Worm (Caenorhabditis elegans) whole organism, midembryonic: ENCODE data around the gene F09E5.7.

ENCODE experiments used
- T22C8.4 ChIP-seq: fragments of 200-800 bp; sonication (Bioruptor generic); IDR thresholded peaks from 2 replicates; pipeline ENCODE4 v1.3.6; 2022; ENCODE audit warnings: missing genetic modification characterization, missing compliant biosample characterization
- cog-1 ChIP-seq: sonication (generic microtip); optimal IDR thresholded peaks from 2 replicates; lab custom pipeline; 2016; ENCODE audit warnings: missing genetic modification characterization, missing compliant biosample characterization
- flt-1 ChIP-seq: fragments of 200-800 bp; sonication (Bioruptor generic); IDR thresholded peaks from 2 replicates; pipeline ENCODE4 v1.3.6; 2022; ENCODE audit warnings: missing genetic modification characterization, missing compliant biosample characterization
- klf-2 ChIP-seq: fragments of 200-800 bp; sonication (Bioruptor generic); conservative IDR thresholded peaks from 2 replicates; pipeline ENCODE4 v1.3.6; 2022; ENCODE audit warnings: missing genetic modification reagents, missing genetic modification characterization, missing compliant biosample characterization
- tab-1 ChIP-seq: fragments of 200-800 bp; sonication (Bioruptor generic); IDR thresholded peaks from 2 replicates; pipeline ENCODE4 v1.3.6; 2022; ENCODE audit warnings: missing genetic modification characterization, missing compliant biosample characterization

DNA sequence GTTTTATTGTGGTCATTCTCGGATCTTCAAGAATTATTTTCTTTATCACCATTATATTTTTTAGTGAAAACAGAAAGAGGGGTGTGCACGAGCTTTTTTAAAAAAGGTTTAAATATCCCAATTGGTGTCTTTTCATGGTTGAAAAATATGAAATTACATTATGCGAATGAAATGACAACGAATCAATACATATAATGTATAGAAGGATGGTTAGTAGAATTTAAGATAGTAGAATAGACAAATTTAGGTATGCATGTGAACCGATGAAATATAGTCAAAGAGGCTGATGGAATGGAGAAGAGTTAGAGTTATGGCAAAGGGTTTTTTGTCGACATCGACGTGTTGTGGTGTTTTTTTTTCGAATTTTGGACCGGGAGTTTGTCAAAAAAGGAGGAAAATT, 12.6 kb downstream of the F09E5.7 start:
- TF ChIP-seq klf-2 (GFP tag; lab: Robert Waterston, UW), result no peak
- TF ChIP-seq flt-1, result no peak
- no peak for TF ChIP-seq tab-1
- no peak for TF ChIP-seq cog-1 (tag; lab: Kevin White, UChicago)
- TF ChIP-seq T22C8.4 (GFP tag; lab: Robert Waterston, UW), result no peak
